Worm (Caenorhabditis elegans): ENCODE measurements around the gene ttr-26.
A peak's percentile ranks its signal among the peaks of the same experiment; 100 is the strongest.

The ttr-26 gene

DNA sequence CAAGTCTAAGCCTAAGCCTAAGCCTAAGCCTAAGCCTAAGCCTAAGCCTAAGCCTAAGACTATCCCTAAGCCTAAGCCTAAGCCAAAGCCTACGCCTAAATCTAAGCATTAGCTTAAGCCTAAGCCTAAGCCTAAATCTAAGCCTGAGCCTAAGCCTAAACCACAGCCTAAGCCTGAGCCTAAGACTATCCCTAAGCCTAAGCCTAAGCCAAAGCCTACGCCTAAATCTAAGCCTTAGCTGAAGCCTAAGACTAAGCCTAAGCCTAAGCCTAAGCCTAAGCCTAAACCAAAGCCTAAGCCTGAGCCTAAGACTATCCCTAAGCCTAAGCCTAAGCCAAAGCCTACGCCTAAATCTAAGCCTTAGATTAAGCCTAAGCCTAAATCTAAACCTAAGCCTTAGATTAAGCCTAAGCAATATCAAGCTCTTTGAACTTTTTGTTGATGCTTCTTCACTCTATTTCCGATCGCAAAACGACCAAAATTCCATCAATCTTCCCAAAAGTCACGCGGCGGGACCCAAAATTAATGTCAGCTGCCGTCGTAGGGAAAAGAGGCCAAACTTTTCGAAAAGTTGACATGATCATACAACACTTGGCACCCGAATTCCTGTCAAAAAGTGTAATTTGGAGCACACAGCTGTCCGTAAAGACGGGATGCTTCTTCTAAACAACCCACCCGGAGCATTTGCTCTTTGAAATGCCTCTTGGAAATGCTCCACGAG is 21.5 kb upstream of the ttr-26 start:
- TF ChIP-seq ceh-31 (tag; optimal IDR thresholded peaks at IDR 0.05) (no peak), lim-6 (tag; optimal IDR thresholded peaks at IDR 0.05) (no peak), tbx-2 (tag; optimal IDR thresholded peaks at IDR 0.05) (peak; percentile 15), syd-9 (tag; optimal IDR thresholded peaks at IDR 0.05) (no peak), sox-2 (GFP tag; IDR thresholded peaks at IDR 0.05) (no peak), ceh-48 (tag; optimal IDR thresholded peaks at IDR 0.05) (no peak), hlh-6 (tag; optimal IDR thresholded peaks at IDR 0.05) (no peak), unc-3 (GFP tag; conservative IDR thresholded peaks at IDR 0.05) (no peak), unc-3 (tag; optimal IDR thresholded peaks at IDR 0.05) (no peak), unc-55 (GFP tag; optimal IDR thresholded peaks at IDR 0.05) (peak; percentile 97), madf-2 (tag; optimal IDR thresholded peaks at IDR 0.05) (no peak), dmd-4 (tag; optimal IDR thresholded peaks at IDR 0.05; ENCODE audit: borderline replicate concordance) (no peak), pha-4 (tag; optimal IDR thresholded peaks at IDR 0.05) (no peak), sox-4 (tag; optimal IDR thresholded peaks at IDR 0.05) (no peak), pag-3 (tag; optimal IDR thresholded peaks at IDR 0.05; ENCODE audit: borderline replicate concordance) (no peak), K09A11.1 (tag; optimal IDR thresholded peaks at IDR 0.05; ENCODE audit: insufficient read depth) (no peak), ref-2 (tag; optimal IDR thresholded peaks at IDR 0.05) (no peak), hlh-15 (tag; optimal IDR thresholded peaks at IDR 0.05) (no peak), ceh-9 (tag; optimal IDR thresholded peaks at IDR 0.05) (no peak), dve-1 (tag; optimal IDR thresholded peaks at IDR 0.05) (peak; percentile 83), elt-2 (tag; optimal IDR thresholded peaks at IDR 0.05) (no peak), fkh-10 (GFP tag; optimal IDR thresholded peaks at IDR 0.05) (no peak), ztf-16 (tag; optimal IDR thresholded peaks at IDR 0.05) (no peak), rnt-1 (tag; optimal IDR thresholded peaks at IDR 0.05) (peak; percentile 38), K02D7.2 (tag; optimal IDR thresholded peaks at IDR 0.05) (no peak), ceh-18 (tag; optimal IDR thresholded peaks at IDR 0.05) (peak; percentile 67), hlh-30 (tag; optimal IDR thresholded peaks at IDR 0.05; ENCODE audit: insufficient read depth) (peak; percentile 11), che-1 (tag; optimal IDR thresholded peaks at IDR 0.05) (no peak), Y22D7AL.16 (tag; optimal IDR thresholded peaks at IDR 0.05) (no peak), fax-1 (tag; optimal IDR thresholded peaks at IDR 0.05) (no peak), ceh-24 (tag; optimal IDR thresholded peaks at IDR 0.05) (no peak), tbx-7 (tag; optimal IDR thresholded peaks at IDR 0.05) (no peak), unc-86 (tag; optimal IDR thresholded peaks at IDR 0.05) (no peak), npax-4 (tag; optimal IDR thresholded peaks at IDR 0.05) (no peak), odd-2 (tag; optimal IDR thresholded peaks at IDR 0.05) (no peak), eyg-1 (tag; optimal IDR thresholded peaks at IDR 0.05) (no peak), pha-2 (tag; optimal IDR thresholded peaks at IDR 0.05) (no peak), ahr-1 (tag; optimal IDR thresholded peaks at IDR 0.05) (no peak), ceh-14 (tag; optimal IDR thresholded peaks at IDR 0.05) (no peak), pat-9 (tag; optimal IDR thresholded peaks at IDR 0.05) (no peak), ceh-22 (tag; optimal IDR thresholded peaks at IDR 0.05) (no peak), ceh-6 (GFP tag; optimal IDR thresholded peaks at IDR 0.05) (no peak), pros-1 (tag; optimal IDR thresholded peaks at IDR 0.05) (no peak), hlh-8 (tag; optimal IDR thresholded peaks at IDR 0.05) (no peak), zip-5 (tag; optimal IDR thresholded peaks at IDR 0.05) (no peak), nhr-232 (tag; optimal IDR thresholded peaks at IDR 0.05) (no peak), gmeb-2 (tag; optimal IDR thresholded peaks at IDR 0.05) (no peak), elt-4 (tag; optimal IDR thresholded peaks at IDR 0.05) (no peak), ttx-3 (tag; optimal IDR thresholded peaks at IDR 0.05) (no peak), ets-4 (tag; optimal IDR thresholded peaks at IDR 0.05) (no peak), ceh-34 (tag; optimal IDR thresholded peaks at IDR 0.05) (no peak)
